Comparison of ENCODE assay signal across 3 worm cellular contexts in genomic region chrIII:1037173-1037572, ce11.
TF ChIP-seq lines count a peak whose summit lies in the region.

Gene chin-1 (minus strand): TSS chrIII:1037212.
Gene BE0003N10.1 (plus strand): TSS chrIII:1037492.

TF ChIP-seq in whole organism, L1 larva, 84 proteins besides CTCF, POLR2A, EP300 and RAD21 (continued from another document and continues in another):
- TF ChIP-seq fkh-10 (GFP tag; optimal IDR thresholded peaks at IDR 0.05; lab: Kevin White, UChicago) (no peak), unc-130 (tag; optimal IDR thresholded peaks at IDR 0.05; lab: Kevin White, UChicago) (no peak), sptf-1 (tag; optimal IDR thresholded peaks at IDR 0.05; lab: Kevin White, UChicago) (no peak), ceh-82 (tag; optimal IDR thresholded peaks at IDR 0.05; lab: Kevin White, UChicago) (peak; percentile 38 to 71 (median 41)), mef-2 (tag; optimal IDR thresholded peaks at IDR 0.05; lab: Kevin White, UChicago) (no peak), snu-23 (GFP tag; optimal IDR thresholded peaks at IDR 0.05; lab: Kevin White, UChicago) (peak; percentile 65), fkh-8 (tag; optimal IDR thresholded peaks at IDR 0.05; lab: Kevin White, UChicago) (no peak), aha-1 (tag; optimal IDR thresholded peaks at IDR 0.05; lab: Kevin White, UChicago) (no peak), ztf-11 (tag; optimal IDR thresholded peaks at IDR 0.05; lab: Kevin White, UChicago) (no peak), C04F5.9 (tag; optimal IDR thresholded peaks at IDR 0.05; lab: Kevin White, UChicago) (peak; percentile 27), fkh-4 (tag; optimal IDR thresholded peaks at IDR 0.05; lab: Kevin White, UChicago; ENCODE audit: borderline replicate concordance) (no peak), unc-98 (GFP tag; IDR thresholded peaks at IDR 0.05; lab: Robert Waterston, UW) (no peak), mep-1 (tag; optimal IDR thresholded peaks at IDR 0.05; lab: Kevin White, UChicago) (peak; percentile 85), alr-1 (tag; optimal IDR thresholded peaks at IDR 0.05; lab: Kevin White, UChicago; ENCODE audit: borderline replicate concordance) (no peak), egl-13 (tag; optimal IDR thresholded peaks at IDR 0.05; lab: Kevin White, UChicago) (no peak), grh-1 (GFP tag; IDR thresholded peaks at IDR 0.05; lab: Robert Waterston, UW) (no peak), zip-4 (GFP tag; optimal IDR thresholded peaks at IDR 0.05; lab: Kevin White, UChicago) (no peak), blmp-1 (tag; optimal IDR thresholded peaks at IDR 0.05; lab: Kevin White, UChicago) (peak; percentile 39), ama-1 (optimal IDR thresholded peaks at IDR 0.05; lab: Kevin White, UChicago) (no peak), ceh-8 (GFP tag; optimal IDR thresholded peaks at IDR 0.05; lab: Kevin White, UChicago) (no peak), snpc-4 (tag; optimal IDR thresholded peaks at IDR 0.05; lab: Kevin White, UChicago) (no peak), mab-9 (GFP tag; IDR thresholded peaks at IDR 0.05; lab: Robert Waterston, UW) (no peak), hlh-17 (GFP tag; optimal IDR thresholded peaks at IDR 0.05; lab: Kevin White, UChicago; ENCODE audit: borderline replicate concordance) (no peak), lin-15B (tag; optimal IDR thresholded peaks at IDR 0.05; lab: Kevin White, UChicago) (peak; percentile 23), ceh-90 (tag; optimal IDR thresholded peaks at IDR 0.05; lab: Kevin White, UChicago) (no peak), lin-39 (tag; optimal IDR thresholded peaks at IDR 0.05; lab: Kevin White, UChicago) (peak; percentile 85), nhr-20 (tag; optimal IDR thresholded peaks at IDR 0.05; lab: Kevin White, UChicago) (peak; percentile 26), dpl-1 (GFP tag; optimal IDR thresholded peaks at IDR 0.05; lab: Kevin White, UChicago) (peak; percentile 47 to 74 (median 69)), Y116A8C.19 (tag; optimal IDR thresholded peaks at IDR 0.05; lab: Kevin White, UChicago; ENCODE audit: borderline replicate concordance) (no peak), F16B12.6 (tag; optimal IDR thresholded peaks at IDR 0.05; lab: Kevin White, UChicago) (peak; percentile 42), egl-27 (tag; optimal IDR thresholded peaks at IDR 0.05; lab: Kevin White, UChicago) (no peak), efl-3 (GFP tag; optimal IDR thresholded peaks at IDR 0.05; lab: Kevin White, UChicago) (no peak), lin-35 (GFP tag; optimal IDR thresholded peaks at IDR 0.05; lab: Kevin White, UChicago) (peak; percentile 61 to 66), lin-13 (GFP tag; optimal IDR thresholded peaks at IDR 0.05; lab: Kevin White, UChicago) (peak; percentile 21), mdl-1 (tag; optimal IDR thresholded peaks at IDR 0.05; lab: Kevin White, UChicago) (no peak), lin-14 (GFP tag; optimal IDR thresholded peaks at IDR 0.05; lab: Kevin White, UChicago) (peak; percentile 41), nhr-90 (tag; optimal IDR thresholded peaks at IDR 0.05; lab: Kevin White, UChicago; ENCODE audit: poor library complexity) (peak; percentile 42), tbx-2 (tag; optimal IDR thresholded peaks at IDR 0.05; lab: Kevin White, UChicago) (peak; percentile 54), rnt-1 (tag; optimal IDR thresholded peaks at IDR 0.05; lab: Kevin White, UChicago) (peak; percentile 67), efl-1 (optimal IDR thresholded peaks at IDR 0.05; lab: Kevin White, UChicago) (peak; percentile 47 to 70), efl-1 (GFP tag; optimal IDR thresholded peaks at IDR 0.05 in 1 of 2; lab: Kevin White, UChicago) (peak; percentile 67 to 97), hlh-4 (tag; optimal IDR thresholded peaks at IDR 0.05; lab: Kevin White, UChicago) (no peak), lir-3 (tag; optimal IDR thresholded peaks at IDR 0.05; lab: Kevin White, UChicago; ENCODE audit: poor library complexity) (no peak), ztf-4 (tag; optimal IDR thresholded peaks at IDR 0.05; lab: Kevin White, UChicago) (no peak)

TF ChIP-seq in whole organism, L2 larva, 48 proteins besides CTCF, POLR2A, EP300 and RAD21 (continued from another document):
- no peak for TF ChIP-seq lin-11 (tag; optimal IDR thresholded peaks at IDR 0.05; lab: Kevin White, UChicago)
- TF ChIP-seq unc-39 (tag; optimal IDR thresholded peaks at IDR 0.05; lab: Kevin White, UChicago), result no peak
- peak; percentile 69 for TF ChIP-seq C34F6.9 (tag; optimal IDR thresholded peaks at IDR 0.05; lab: Kevin White, UChicago)
- TF ChIP-seq lsy-2 (tag; optimal IDR thresholded peaks at IDR 0.05; lab: Kevin White, UChicago), result peak; percentile 60 to 77
- peak; percentile 24 for TF ChIP-seq F13H6.1 (tag; optimal IDR thresholded peaks at IDR 0.05; lab: Kevin White, UChicago)
- peak; percentile 12 for TF ChIP-seq fos-1 (tag; optimal IDR thresholded peaks at IDR 0.05; lab: Kevin White, UChicago)
- no peak for TF ChIP-seq nhr-10 (tag; optimal IDR thresholded peaks at IDR 0.05; lab: Kevin White, UChicago)
- TF ChIP-seq mbf-1 (tag; optimal IDR thresholded peaks at IDR 0.05; lab: Kevin White, UChicago), result no peak
- TF ChIP-seq peb-1 (tag; optimal IDR thresholded peaks at IDR 0.05; lab: Kevin White, UChicago), result no peak
- no peak for TF ChIP-seq nhr-11 (tag; optimal IDR thresholded peaks at IDR 0.05; lab: Kevin White, UChicago)
- TF ChIP-seq ceh-82 (tag; optimal IDR thresholded peaks at IDR 0.05; lab: Kevin White, UChicago), result no peak
- TF ChIP-seq nhr-12 (tag; optimal IDR thresholded peaks at IDR 0.05; lab: Kevin White, UChicago), result no peak
- no peak for TF ChIP-seq R02D3.7 (tag; optimal IDR thresholded peaks at IDR 0.05; lab: Kevin White, UChicago)
- TF ChIP-seq elt-1 (tag; optimal IDR thresholded peaks at IDR 0.05; lab: Kevin White, UChicago), result no peak
- no peak for TF ChIP-seq mdl-1 (tag; optimal IDR thresholded peaks at IDR 0.05; lab: Kevin White, UChicago)
- TF ChIP-seq sma-9 (GFP tag; optimal IDR thresholded peaks at IDR 0.05; lab: Kevin White, UChicago), result peak; percentile 9
- TF ChIP-seq sma-9 (tag; optimal IDR thresholded peaks at IDR 0.05; lab: Kevin White, UChicago), result no peak
- TF ChIP-seq gmeb-1 (tag; optimal IDR thresholded peaks at IDR 0.05; lab: Kevin White, UChicago), result peak; percentile 63
- TF ChIP-seq nhr-237 (tag; optimal IDR thresholded peaks at IDR 0.05; lab: Kevin White, UChicago), result no peak
- no peak for TF ChIP-seq sma-3 (GFP tag; optimal IDR thresholded peaks at IDR 0.05; lab: Kevin White, UChicago)
- no peak for TF ChIP-seq ceh-16 (tag; optimal IDR thresholded peaks at IDR 0.05; lab: Kevin White, UChicago)
- no peak for TF ChIP-seq snpc-4 (tag; optimal IDR thresholded peaks at IDR 0.05; lab: Kevin White, UChicago)
- TF ChIP-seq ztf-11 (tag; optimal IDR thresholded peaks at IDR 0.05; lab: Kevin White, UChicago), result no peak
- TF ChIP-seq mab-5 (tag; optimal IDR thresholded peaks at IDR 0.05; lab: Kevin White, UChicago), result peak; percentile 4
- no peak for TF ChIP-seq sem-4 (tag; optimal IDR thresholded peaks at IDR 0.05; lab: Kevin White, UChicago)
- TF ChIP-seq unc-62 (GFP tag; optimal IDR thresholded peaks at IDR 0.05; lab: Kevin White, UChicago), result no peak
- TF ChIP-seq lin-39 (tag; optimal IDR thresholded peaks at IDR 0.05; lab: Kevin White, UChicago), result no peak
- TF ChIP-seq nhr-77 (tag; optimal IDR thresholded peaks at IDR 0.05; lab: Kevin White, UChicago), result no peak
- no peak for TF ChIP-seq skn-1 (tag; optimal IDR thresholded peaks at IDR 0.05; lab: Kevin White, UChicago)
- peak; percentile 57 for TF ChIP-seq unc-55 (GFP tag; optimal IDR thresholded peaks at IDR 0.05; lab: Kevin White, UChicago)
- no peak for TF ChIP-seq aly-2 (tag; optimal IDR thresholded peaks at IDR 0.05; lab: Kevin White, UChicago)
- no peak for TF ChIP-seq ztf-4 (tag; optimal IDR thresholded peaks at IDR 0.05; lab: Kevin White, UChicago)
- TF ChIP-seq dmd-4 (tag; optimal IDR thresholded peaks at IDR 0.05; lab: Kevin White, UChicago), result no peak
- no peak for TF ChIP-seq ztf-1 (GFP tag; conservative IDR thresholded peaks at IDR 0.05; lab: Robert Waterston, UW)
- no peak for TF ChIP-seq blmp-1 (tag; optimal IDR thresholded peaks at IDR 0.05; lab: Kevin White, UChicago; ENCODE audit: insufficient read depth)
- no peak for TF ChIP-seq alr-1 (tag; optimal IDR thresholded peaks at IDR 0.05; lab: Kevin White, UChicago)
- no peak for TF ChIP-seq elt-3 (tag; optimal IDR thresholded peaks at IDR 0.05; lab: Kevin White, UChicago)
TF ChIP-seq in whole organism, L2 larva: peak in this region for 10.

TF ChIP-seq in whole organism, L4 larva, 104 proteins besides CTCF, POLR2A, EP300 and RAD21 (continued from another document):
- TF ChIP-seq mxl-3 (GFP tag; optimal IDR thresholded peaks at IDR 0.05; lab: Kevin White, UChicago) (no peak), F44E2.7 (GFP tag; IDR thresholded peaks at IDR 0.05; lab: Robert Waterston, UW) (no peak), rbr-2 (tag; optimal IDR thresholded peaks at IDR 0.05; lab: Kevin White, UChicago) (peak; percentile 12), F37D6.2 (tag; optimal IDR thresholded peaks at IDR 0.05; lab: Kevin White, UChicago) (no peak), nhr-11 (tag; optimal IDR thresholded peaks at IDR 0.05; lab: Kevin White, UChicago) (no peak), gei-8 (GFP tag; optimal IDR thresholded peaks at IDR 0.05; lab: Kevin White, UChicago) (no peak), nhr-102 (tag; optimal IDR thresholded peaks at IDR 0.05; lab: Kevin White, UChicago) (peak; percentile 7), set-16 (GFP tag; IDR thresholded peaks at IDR 0.05; lab: Robert Waterston, UW) (no peak), nhr-237 (tag; optimal IDR thresholded peaks at IDR 0.05; lab: Kevin White, UChicago) (no peak), lsy-2 (tag; optimal IDR thresholded peaks at IDR 0.05; lab: Kevin White, UChicago) (peak in 1 of 2 experiments; percentile 76), ztf-7 (tag; optimal IDR thresholded peaks at IDR 0.05; lab: Kevin White, UChicago) (no peak), pha-4 (GFP tag; IDR thresholded peaks at IDR 0.05; lab: Robert Waterston, UW) (no peak), pha-4 (tag; optimal IDR thresholded peaks at IDR 0.05; lab: Kevin White, UChicago) (no peak), spr-1 (tag; optimal IDR thresholded peaks at IDR 0.05; lab: Kevin White, UChicago) (no peak), dmd-8 (GFP tag; IDR thresholded peaks at IDR 0.05; lab: Robert Waterston, UW) (no peak), fkh-10 (GFP tag; optimal IDR thresholded peaks at IDR 0.05; lab: Kevin White, UChicago) (peak; percentile 5), tra-1 (GFP tag; IDR thresholded peaks at IDR 0.05; lab: Robert Waterston, UW) (no peak), F49E8.2 (tag; optimal IDR thresholded peaks at IDR 0.05; lab: Kevin White, UChicago; ENCODE audit: borderline replicate concordance) (no peak), dmd-6 (GFP tag; IDR thresholded peaks at IDR 0.05; lab: Robert Waterston, UW) (no peak), dpl-1 (GFP tag; optimal IDR thresholded peaks at IDR 0.05; lab: Kevin White, UChicago) (peak; percentile 64), unc-62 (GFP tag; optimal IDR thresholded peaks at IDR 0.05 in 1 of 2; lab: Kevin White, UChicago) (no peak), unc-62 (tag; optimal IDR thresholded peaks at IDR 0.05; lab: Kevin White, UChicago) (no peak), nhr-111 (GFP tag; optimal IDR thresholded peaks at IDR 0.05; lab: Kevin White, UChicago) (no peak), daf-8 (GFP tag; IDR thresholded peaks at IDR 0.05; lab: Robert Waterston, UW) (no peak), php-3 (GFP tag; IDR thresholded peaks at IDR 0.05; lab: Robert Waterston, UW) (no peak), T26A8.4 (GFP tag; IDR thresholded peaks at IDR 0.05; lab: Robert Waterston, UW) (no peak), ceh-20 (GFP tag; IDR thresholded peaks at IDR 0.05; lab: Robert Waterston, UW) (no peak), ceh-82 (tag; optimal IDR thresholded peaks at IDR 0.05; lab: Kevin White, UChicago) (no peak), mes-2 (tag; optimal IDR thresholded peaks at IDR 0.05; lab: Kevin White, UChicago; ENCODE audit: poor library complexity, severe bottlenecking) (peak; percentile 63), mep-1 (tag; optimal IDR thresholded peaks at IDR 0.05; lab: Kevin White, UChicago) (peak; percentile 3), lin-38 (GFP tag; IDR thresholded peaks at IDR 0.05; lab: Robert Waterston, UW) (peak; percentile 66), nhr-77 (tag; optimal IDR thresholded peaks at IDR 0.05; lab: Kevin White, UChicago) (no peak), jun-1 (tag; optimal IDR thresholded peaks at IDR 0.05; lab: Kevin White, UChicago) (no peak), ceh-62 (tag; optimal IDR thresholded peaks at IDR 0.05; lab: Kevin White, UChicago) (no peak), vab-7 (GFP tag; IDR thresholded peaks at IDR 0.05; lab: Robert Waterston, UW) (no peak), dve-1 (tag; optimal IDR thresholded peaks at IDR 0.05; lab: Kevin White, UChicago; ENCODE audit: insufficient read depth) (peak; percentile 37), snpc-1.2 (GFP tag; IDR thresholded peaks at IDR 0.05; lab: Robert Waterston, UW) (no peak)
